Worm (Caenorhabditis elegans): ENCODE results near the gene panl-3.

ce11 chrIII:9822942-9823341 is 4.1 kb downstream of the panl-3 start, which contains the start of gene arl-5:
- TF ChIP-seq nhr-11 (tag; optimal IDR thresholded peaks at IDR 0.05) (no peak), ama-1 (optimal IDR thresholded peaks at IDR 0.05) (no peak), ttx-3 (tag; optimal IDR thresholded peaks at IDR 0.05) (no peak), pqm-1 (tag; optimal IDR thresholded peaks at IDR 0.05) (no peak), tbx-2 (tag; optimal IDR thresholded peaks at IDR 0.05) (no peak), hlh-13 (GFP tag; optimal IDR thresholded peaks at IDR 0.05) (no peak), npax-4 (tag; optimal IDR thresholded peaks at IDR 0.05) (no peak), ceh-19 (GFP tag; optimal IDR thresholded peaks at IDR 0.05) (no peak), sdc-2 (tag; optimal IDR thresholded peaks at IDR 0.05) (no peak), pha-4 (tag; optimal IDR thresholded peaks at IDR 0.05) (no peak)

Data from whole organism, late embryonic.